Fruit fly (Drosophila melanogaster) S2 (cell line): ENCODE measurements around the gene spz3.

Source experiments
- CG8478 ChIP-seq: fragments of >200 bp; optimal IDR thresholded peaks from 2 replicates; lab custom pipeline; 2018
- CTCF ChIP-seq, 2 experiments: fragments of >200 bp; optimal IDR thresholded peaks; 2 replicates each; lab custom pipeline; 2018

- TF ChIP-seq CG8478 (no peak), CTCF (optimal IDR thresholded peaks at IDR 0.05; lab: Kevin White, UChicago) (no peak)
These were observed 39.2 kb downstream of the spz3 start, which contains the start of gene CG14537 for dm6 chr2L:7840152-7840551.
